Fruit fly (Drosophila melanogaster): ENCODE measurements around the gene Cad87A.

The Cad87A gene

DNA sequence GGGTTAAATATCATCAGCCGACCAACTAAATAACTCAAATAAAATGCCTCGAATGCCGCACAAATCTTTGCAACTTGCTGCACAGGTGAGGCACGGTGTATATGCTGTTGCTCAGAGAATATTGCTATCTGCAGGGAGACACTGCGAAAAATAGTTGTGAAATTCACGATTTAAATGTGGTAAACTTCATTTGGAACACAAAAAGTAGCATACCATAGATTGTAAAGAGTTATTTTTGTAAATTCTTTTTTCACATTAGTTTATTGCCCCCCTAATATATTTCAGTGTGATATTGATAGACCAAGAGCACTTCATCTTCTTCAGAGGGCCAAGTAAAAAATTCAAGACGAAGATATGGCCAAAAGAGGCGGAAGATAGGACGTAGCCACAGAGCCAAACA, 28.3 kb downstream of the Cad87A start (continued):
- TF ChIP-seq CG11504 (tag; optimal IDR thresholded peaks at IDR 0.05), result no peak
- no peak for TF ChIP-seq exex (tag; optimal IDR thresholded peaks at IDR 0.05)
- TF ChIP-seq Hand (GFP tag; optimal IDR thresholded peaks at IDR 0.05), result no peak
- no peak for TF ChIP-seq CG2199 (GFP tag; IDR thresholded peaks at IDR 0.05)
- no peak for TF ChIP-seq CG3838 (GFP tag; optimal IDR thresholded peaks at IDR 0.05)
- no peak for TF ChIP-seq CG14710 (tag; optimal IDR thresholded peaks at IDR 0.05)
- TF ChIP-seq CG11093 (GFP tag; IDR thresholded peaks at IDR 0.05), result 0 out of 3 replicates have a peak, but pooled peaks have one; percentile 37
- TF ChIP-seq HmgZ (tag; optimal IDR thresholded peaks at IDR 0.05), result no peak
- TF ChIP-seq ATbp (GFP tag; optimal IDR thresholded peaks at IDR 0.05), result peak; percentile 29
- TF ChIP-seq CG16813 (GFP tag; IDR thresholded peaks at IDR 0.05; ENCODE audit: partially characterized antibody), result no peak
- no peak for TF ChIP-seq CG12659 (GFP tag; optimal IDR thresholded peaks at IDR 0.05)
- TF ChIP-seq CG1529 (GFP tag; optimal IDR thresholded peaks at IDR 0.05), result no peak
- TF ChIP-seq CG10654 (GFP tag; optimal IDR thresholded peaks at IDR 0.05), result no peak
- no peak for TF ChIP-seq CoRest (tag; optimal IDR thresholded peaks at IDR 0.05)
- TF ChIP-seq lov (optimal IDR thresholded peaks at IDR 0.05), result no peak
- TF ChIP-seq lov (GFP tag; IDR thresholded peaks at IDR 0.05), result no peak
- TF ChIP-seq row (GFP tag; IDR thresholded peaks at IDR 0.05), result peak; percentile 51
- TF ChIP-seq sens (GFP tag), result peak; percentile 87
- no peak for TF ChIP-seq fd3F (GFP tag; optimal IDR thresholded peaks at IDR 0.05)
- no peak for TF ChIP-seq Side (GFP tag; optimal IDR thresholded peaks at IDR 0.05)
- TF ChIP-seq CG7556 (GFP tag; optimal IDR thresholded peaks at IDR 0.05), result no peak
- 0 out of 2 replicates have a peak, but pooled peaks have one; percentile 12 for TF ChIP-seq esg (GFP tag; conservative IDR thresholded peaks at IDR 0.05)
- TF ChIP-seq Lhr (GFP tag; optimal IDR thresholded peaks at IDR 0.05), result no peak
- peak; percentile 52; the same call in 1 of the 2 replicates for TF ChIP-seq lmd (GFP tag; IDR thresholded peaks at IDR 0.05)
- TF ChIP-seq CG7987 (GFP tag; optimal IDR thresholded peaks at IDR 0.05), result no peak
- no peak for TF ChIP-seq yki (optimal IDR thresholded peaks at IDR 0.05)
- TF ChIP-seq bigmax (GFP tag; optimal IDR thresholded peaks at IDR 0.05), result no peak
- TF ChIP-seq CG31388 (GFP tag; optimal IDR thresholded peaks at IDR 0.05), result no peak
- TF ChIP-seq CG7963 (GFP tag; IDR thresholded peaks at IDR 0.05; ENCODE audit: partially characterized antibody), result no peak
- TF ChIP-seq onecut (GFP tag; IDR thresholded peaks at IDR 0.05), result no peak
- no peak for TF ChIP-seq Sin3A (optimal IDR thresholded peaks at IDR 0.05)
- TF ChIP-seq CG12391 (tag; optimal IDR thresholded peaks at IDR 0.05), result no peak
- TF ChIP-seq CG8359 (GFP tag; optimal IDR thresholded peaks at IDR 0.05; ENCODE audit: borderline replicate concordance), result no peak
- TF ChIP-seq crc (GFP tag; optimal IDR thresholded peaks at IDR 0.05), result no peak
- TF ChIP-seq her (GFP tag; optimal IDR thresholded peaks at IDR 0.05), result no peak
- peak; percentile 30 for TF ChIP-seq Xbp1 (GFP tag; optimal IDR thresholded peaks at IDR 0.05)
- no peak for TF ChIP-seq psq (GFP tag; optimal IDR thresholded peaks at IDR 0.05)
- no peak for TF ChIP-seq Dad (GFP tag; optimal IDR thresholded peaks at IDR 0.05)
- no peak for TF ChIP-seq kay (GFP tag; optimal IDR thresholded peaks at IDR 0.05)
- TF ChIP-seq CG11085 (GFP tag; IDR thresholded peaks at IDR 0.05), result no peak
- no peak for TF ChIP-seq hkb (optimal IDR thresholded peaks at IDR 0.05)
- peak; percentile 51; the same call in 1 of the 2 replicates for TF ChIP-seq hkb (GFP tag; IDR thresholded peaks at IDR 0.05)
- no peak for TF ChIP-seq CG4820 (GFP tag; optimal IDR thresholded peaks at IDR 0.05)
- no peak for TF ChIP-seq dan (GFP tag; IDR thresholded peaks at IDR 0.05)
- TF ChIP-seq CG1024 (GFP tag; IDR thresholded peaks at IDR 0.05), result 0 out of 2 replicates have a peak, but pooled peaks have one; percentile 3
- TF ChIP-seq CG14860 (GFP tag; IDR thresholded peaks at IDR 0.05; ENCODE audit: partially characterized antibody), result no peak
- no peak for TF ChIP-seq B-H2 (GFP tag; optimal IDR thresholded peaks at IDR 0.05)
- no peak for TF ChIP-seq Dip2 (GFP tag; IDR thresholded peaks at IDR 0.05)
- TF ChIP-seq E2f1 (GFP tag; IDR thresholded peaks at IDR 0.05), result 0 out of 2 replicates have a peak, but pooled peaks have one; percentile 31
- TF ChIP-seq sob (GFP tag; IDR thresholded peaks at IDR 0.05), result no peak
- no peak for TF ChIP-seq zf30C (GFP tag; optimal IDR thresholded peaks at IDR 0.05)
- TF ChIP-seq CG3995 (GFP tag; optimal IDR thresholded peaks at IDR 0.05), result no peak
- TF ChIP-seq NC2α (GFP tag; optimal IDR thresholded peaks at IDR 0.05), result no peak

Data from whole organism, embryonic.